Fruit fly (Drosophila melanogaster): ENCODE data around the gene CG33920.

CG33920 gene

dm6 chr3R:31053784-31054221 is 8.9 kb upstream of the CG33920 start, which contains the start of gene Chchd3 (continued):
- TF ChIP-seq C15 (GFP tag; IDR thresholded peaks at IDR 0.05) (no peak), rib (GFP tag; IDR thresholded peaks at IDR 0.05) (no peak), Blimp-1 (GFP tag; optimal IDR thresholded peaks at IDR 0.05) (no peak), Six4 (GFP tag; optimal IDR thresholded peaks at IDR 0.05) (no peak), Ssrp (tag; optimal IDR thresholded peaks at IDR 0.05) (no peak), CG11398 (GFP tag; optimal IDR thresholded peaks at IDR 0.05) (no peak), CG18764 (GFP tag; optimal IDR thresholded peaks at IDR 0.05) (no peak), Xbp1 (GFP tag; optimal IDR thresholded peaks at IDR 0.05) (peak; percentile 16), CG16813 (GFP tag; IDR thresholded peaks at IDR 0.05; ENCODE audit: partially characterized antibody) (no peak), CG7839 (tag; optimal IDR thresholded peaks at IDR 0.05) (no peak), mirr (GFP tag; optimal IDR thresholded peaks at IDR 0.05) (no peak), CG6854 (GFP tag; optimal IDR thresholded peaks at IDR 0.05) (no peak), pita (GFP tag; optimal IDR thresholded peaks at IDR 0.05) (no peak), emc (GFP tag; optimal IDR thresholded peaks at IDR 0.05) (no peak), so (GFP tag; IDR thresholded peaks at IDR 0.05) (no peak), CG3838 (GFP tag; optimal IDR thresholded peaks at IDR 0.05) (no peak), lola (GFP tag; optimal IDR thresholded peaks at IDR 0.05) (no peak), CG14965 (GFP tag; optimal IDR thresholded peaks at IDR 0.05; ENCODE audit: borderline replicate concordance) (no peak), HLH3B (GFP tag; IDR thresholded peaks at IDR 0.05) (no peak), Rx (GFP tag; IDR thresholded peaks at IDR 0.05) (no peak), CG1647 (GFP tag; optimal IDR thresholded peaks at IDR 0.05) (no peak), E2f2 (GFP tag; IDR thresholded peaks at IDR 0.05) (peak; percentile 83), Dip2 (GFP tag; IDR thresholded peaks at IDR 0.05) (no peak), Fer3 (tag; optimal IDR thresholded peaks at IDR 0.05) (no peak), CG2120 (GFP tag; optimal IDR thresholded peaks at IDR 0.05) (peak; percentile 18), tll (GFP tag; optimal IDR thresholded peaks at IDR 0.05) (no peak), CG15514 (GFP tag; optimal IDR thresholded peaks at IDR 0.05) (peak; percentile 83), ash1 (GFP tag; optimal IDR thresholded peaks at IDR 0.05) (no peak), Atf6 (GFP tag; IDR thresholded peaks at IDR 0.05) (no peak), ro (GFP tag; IDR thresholded peaks at IDR 0.05) (no peak), fd96Cb (tag; optimal IDR thresholded peaks at IDR 0.05) (no peak), CG34376 (GFP tag; optimal IDR thresholded peaks at IDR 0.05) (no peak), Dfd (GFP tag; optimal IDR thresholded peaks at IDR 0.05) (no peak), mld (GFP tag; IDR thresholded peaks at IDR 0.05; ENCODE audit: partially characterized antibody) (0 out of 3 replicates have a peak, but pooled peaks have one; percentile 17), ase (GFP tag; IDR thresholded peaks at IDR 0.05) (no peak), CG17186 (GFP tag; optimal IDR thresholded peaks at IDR 0.05) (peak; percentile 21), CG9876 (GFP tag; optimal IDR thresholded peaks at IDR 0.05) (no peak), CG1603 (tag; optimal IDR thresholded peaks at IDR 0.05) (peak; percentile 67), CG3847 (GFP tag; IDR thresholded peaks at IDR 0.05) (peak; percentile 68), Stat92E (GFP tag; optimal IDR thresholded peaks at IDR 0.05) (peak in 1 of 3 experiments; percentile 68), ttk (GFP tag; IDR thresholded peaks at IDR 0.05) (no peak), CG7271 (tag; optimal IDR thresholded peaks at IDR 0.05) (no peak), Vsx1 (GFP tag; optimal IDR thresholded peaks at IDR 0.05) (peak; percentile 22), CG4820 (GFP tag; optimal IDR thresholded peaks at IDR 0.05) (no peak), sim (GFP tag; IDR thresholded peaks at IDR 0.05) (no peak), hbn (GFP tag; IDR thresholded peaks at IDR 0.05; ENCODE audit: partially characterized antibody) (no peak), Drgx (GFP tag; IDR thresholded peaks at IDR 0.05) (no peak), twi (tag; optimal IDR thresholded peaks at IDR 0.05) (no peak), CG10366 (GFP tag; IDR thresholded peaks at IDR 0.05) (no peak), nom (GFP tag; optimal IDR thresholded peaks at IDR 0.05) (no peak)

Data from whole organism, embryonic.